Fruit fly (Drosophila melanogaster): ENCODE measurements around the gene CG3708.

Gene CG3708

DNA sequence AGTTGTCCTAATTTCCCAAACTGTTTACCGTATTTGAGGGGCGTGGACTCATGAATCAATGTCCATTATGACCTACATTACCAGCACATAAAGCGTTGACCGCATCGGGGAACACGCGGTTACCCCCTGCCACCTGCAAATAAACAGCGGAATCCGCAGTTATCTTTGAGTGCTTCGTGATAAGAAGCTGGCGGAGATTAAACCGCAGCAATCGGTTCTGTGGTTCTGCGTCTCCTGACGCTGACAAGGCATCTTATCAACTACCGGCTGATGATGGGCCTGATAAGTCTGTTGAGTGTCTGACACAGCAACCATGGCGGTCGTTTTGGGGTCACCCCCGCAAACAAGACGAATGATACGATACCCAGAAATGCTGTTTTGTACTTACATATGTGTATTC is 16.3 kb upstream of the CG3708 start (continued):
- TF ChIP-seq exex (tag; optimal IDR thresholded peaks at IDR 0.05) (peak; percentile 74), salm (tag; optimal IDR thresholded peaks at IDR 0.05) (no peak), pho (GFP tag; optimal IDR thresholded peaks at IDR 0.05) (no peak), CG10543 (GFP tag; optimal IDR thresholded peaks at IDR 0.05) (peak; percentile 36), Hr3 (GFP tag; optimal IDR thresholded peaks at IDR 0.05) (no peak), repo (GFP tag; optimal IDR thresholded peaks at IDR 0.05) (no peak), Tbp (GFP tag; optimal IDR thresholded peaks at IDR 0.05) (no peak), ttk (GFP tag; IDR thresholded peaks at IDR 0.05) (no peak), onecut (GFP tag; IDR thresholded peaks at IDR 0.05) (no peak), grn (GFP tag; optimal IDR thresholded peaks at IDR 0.05) (peak; percentile 98), Side (GFP tag; optimal IDR thresholded peaks at IDR 0.05) (no peak), crc (GFP tag; optimal IDR thresholded peaks at IDR 0.05) (no peak), CG31365 (tag; optimal IDR thresholded peaks at IDR 0.05) (no peak), Fer1 (GFP tag; optimal IDR thresholded peaks at IDR 0.05) (no peak), Vsx1 (GFP tag; optimal IDR thresholded peaks at IDR 0.05) (no peak), CG7372 (GFP tag; IDR thresholded peaks at IDR 0.05) (no peak), CG6175 (GFP tag; IDR thresholded peaks at IDR 0.05) (no peak), Lhr (GFP tag; optimal IDR thresholded peaks at IDR 0.05) (no peak), chinmo (GFP tag; IDR thresholded peaks at IDR 0.05; ENCODE audit: partially characterized antibody) (0 out of 4 replicates have a peak, but pooled peaks have one; percentile 45), Mrtf (GFP tag; IDR thresholded peaks at IDR 0.05) (no peak), bbx (GFP tag; IDR thresholded peaks at IDR 0.05; ENCODE audit: partially characterized antibody) (no peak), Oli (tag; optimal IDR thresholded peaks at IDR 0.05) (no peak), HLH3B (GFP tag; IDR thresholded peaks at IDR 0.05) (no peak), CG3163 (GFP tag; optimal IDR thresholded peaks at IDR 0.05) (no peak), psq (GFP tag; optimal IDR thresholded peaks at IDR 0.05) (no peak), lola (GFP tag; optimal IDR thresholded peaks at IDR 0.05) (no peak), CG3838 (GFP tag; optimal IDR thresholded peaks at IDR 0.05) (no peak), hkb (optimal IDR thresholded peaks at IDR 0.05) (no peak), hkb (GFP tag; IDR thresholded peaks at IDR 0.05) (no peak), Fer3 (tag; optimal IDR thresholded peaks at IDR 0.05) (no peak), CG16813 (GFP tag; IDR thresholded peaks at IDR 0.05; ENCODE audit: partially characterized antibody) (no peak), CG15479 (GFP tag; optimal IDR thresholded peaks at IDR 0.05) (no peak), ato (GFP tag; IDR thresholded peaks at IDR 0.05; ENCODE audit: partially characterized antibody) (no peak), tin (GFP tag; optimal IDR thresholded peaks at IDR 0.05) (no peak), Gsc (GFP tag; IDR thresholded peaks at IDR 0.05) (no peak), CG2202 (tag; optimal IDR thresholded peaks at IDR 0.05) (no peak), CrebB (tag; optimal IDR thresholded peaks at IDR 0.05) (no peak), Stat92E (GFP tag; optimal IDR thresholded peaks at IDR 0.05) (no peak), CG15696 (tag; optimal IDR thresholded peaks at IDR 0.05) (no peak), Mad (GFP tag; optimal IDR thresholded peaks at IDR 0.05) (no peak), mirr (GFP tag; optimal IDR thresholded peaks at IDR 0.05) (peak; percentile 64), Hr78 (GFP tag; optimal IDR thresholded peaks at IDR 0.05) (peak in 1 of 2 experiments; percentile 57), Chrac-16 (GFP tag; optimal IDR thresholded peaks at IDR 0.05) (no peak), caup (GFP tag; optimal IDR thresholded peaks at IDR 0.05; ENCODE audit: severe bottlenecking) (no peak), grau (tag; optimal IDR thresholded peaks at IDR 0.05) (no peak), lbe (GFP tag; optimal IDR thresholded peaks at IDR 0.05) (no peak), Six4 (GFP tag; optimal IDR thresholded peaks at IDR 0.05) (no peak), Hmx (GFP tag; optimal IDR thresholded peaks at IDR 0.05) (no peak), CG1602 (GFP tag; optimal IDR thresholded peaks at IDR 0.05) (no peak), stwl (tag; optimal IDR thresholded peaks at IDR 0.05) (no peak), croc (GFP tag; conservative IDR thresholded peaks at IDR 0.05) (no peak)
